Worm (Caenorhabditis elegans): ENCODE results near the gene F55B11.4.

Gene F55B11.4

DNA sequence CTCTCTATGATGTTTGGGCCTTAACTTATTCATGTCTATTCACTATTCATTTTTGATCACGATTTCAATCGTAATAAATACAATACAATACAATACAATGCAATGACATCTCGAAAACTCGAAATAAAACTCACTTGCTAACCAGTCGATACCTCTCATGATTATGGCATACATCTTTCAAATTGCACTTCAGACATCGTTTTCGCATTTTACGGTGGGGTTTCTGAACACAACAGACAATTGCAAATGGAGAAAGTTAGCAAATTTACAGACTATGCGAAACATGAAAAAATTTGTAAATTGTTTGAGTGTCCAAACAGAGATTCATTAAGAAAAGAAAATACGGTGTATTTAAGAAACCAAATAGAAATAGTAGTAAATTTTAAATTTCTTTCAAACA is 47.2 kb downstream of the F55B11.4 start, which contains the start of gene paqr-3:
TSS of gene paqr-3 (minus strand) at position 210 of the 400 bp plus-strand sequence.
- no peak for TF ChIP-seq ceh-45 (GFP tag; IDR thresholded peaks at IDR 0.05)
- TF ChIP-seq ceh-24 (tag; optimal IDR thresholded peaks at IDR 0.05), result no peak
- no peak for TF ChIP-seq rnt-1 (tag; optimal IDR thresholded peaks at IDR 0.05)
- TF ChIP-seq madf-2 (tag; optimal IDR thresholded peaks at IDR 0.05), result no peak
- TF ChIP-seq syd-9 (tag; optimal IDR thresholded peaks at IDR 0.05), result no peak
- no peak for TF ChIP-seq sox-4 (tag; optimal IDR thresholded peaks at IDR 0.05)
- no peak for TF ChIP-seq pat-9 (tag; optimal IDR thresholded peaks at IDR 0.05)
- no peak for TF ChIP-seq pqm-1 (tag; optimal IDR thresholded peaks at IDR 0.05)
- TF ChIP-seq hlh-13 (GFP tag; optimal IDR thresholded peaks at IDR 0.05), result no peak
- no peak for TF ChIP-seq sox-2 (GFP tag; IDR thresholded peaks at IDR 0.05)
- no peak for TF ChIP-seq npax-4 (tag; optimal IDR thresholded peaks at IDR 0.05)
- TF ChIP-seq nhr-11 (tag; optimal IDR thresholded peaks at IDR 0.05), result no peak

Data from whole organism, late embryonic.